Worm (Caenorhabditis elegans): ENCODE data around the gene Y47D3A.34.

Gene Y47D3A.34

ce11 chrIII:11234742-11235141 lies at the start of gene Y47D3A.34:
Y47D3A.34 (minus strand) TSS chrIII:11234861.
- TF ChIP-seq tbx-2 (tag; optimal IDR thresholded peaks at IDR 0.05) (no peak), efl-1 (optimal IDR thresholded peaks at IDR 0.05) (no peak), efl-1 (GFP tag; optimal IDR thresholded peaks at IDR 0.05 in 1 of 2) (peak in 1 of 2 experiments; percentile 78), unc-98 (GFP tag; IDR thresholded peaks at IDR 0.05) (no peak), grh-1 (GFP tag; IDR thresholded peaks at IDR 0.05) (no peak), C04F5.9 (tag; optimal IDR thresholded peaks at IDR 0.05) (no peak), egl-13 (tag; optimal IDR thresholded peaks at IDR 0.05) (no peak), sox-4 (tag; optimal IDR thresholded peaks at IDR 0.05) (no peak), fkh-10 (GFP tag; optimal IDR thresholded peaks at IDR 0.05) (peak; percentile 47), dpl-1 (GFP tag; optimal IDR thresholded peaks at IDR 0.05) (no peak), elt-3 (tag; optimal IDR thresholded peaks at IDR 0.05) (no peak), unc-30 (tag; optimal IDR thresholded peaks at IDR 0.05) (no peak)

ce11 chrIII:11283648-11284047 lies 49.0 kb upstream of the Y47D3A.34 start:
- TF ChIP-seq aha-1 (tag; optimal IDR thresholded peaks at IDR 0.05) = no peak
- TF ChIP-seq lin-15B (tag; optimal IDR thresholded peaks at IDR 0.05) = no peak
- TF ChIP-seq ets-5 (GFP tag; IDR thresholded peaks at IDR 0.05) = no peak
- TF ChIP-seq nhr-11 (tag; optimal IDR thresholded peaks at IDR 0.05) = no peak
- TF ChIP-seq nhr-84 (tag; optimal IDR thresholded peaks at IDR 0.05) = no peak
- TF ChIP-seq egl-27 (tag; optimal IDR thresholded peaks at IDR 0.05) = no peak
- no peak for TF ChIP-seq lin-39 (tag; optimal IDR thresholded peaks at IDR 0.05)
- peak; percentile 49 to 58 for TF ChIP-seq efl-1 (optimal IDR thresholded peaks at IDR 0.05)
- peak; percentile 46 to 95 for TF ChIP-seq efl-1 (GFP tag; optimal IDR thresholded peaks at IDR 0.05 in 1 of 2)
- TF ChIP-seq nhr-20 (tag; optimal IDR thresholded peaks at IDR 0.05) = no peak
- peak in 1 of 3 experiments; percentile 54 for TF ChIP-seq dpl-1 (GFP tag; optimal IDR thresholded peaks at IDR 0.05)
- TF ChIP-seq lin-35 (GFP tag; optimal IDR thresholded peaks at IDR 0.05) = peak in 1 of 2 experiments; percentile 39
- TF ChIP-seq ama-1 (optimal IDR thresholded peaks at IDR 0.05) = no peak

ce11 chrIII:11279954-11280353 lies 45.3 kb upstream of the Y47D3A.34 start:
- no peak for TF ChIP-seq lin-13 (GFP tag; optimal IDR thresholded peaks at IDR 0.05)
- no peak for TF ChIP-seq fos-1 (tag; optimal IDR thresholded peaks at IDR 0.05)
- no peak for TF ChIP-seq skn-1 (tag; optimal IDR thresholded peaks at IDR 0.05)
- no peak for TF ChIP-seq mef-2 (tag; optimal IDR thresholded peaks at IDR 0.05)
- no peak for TF ChIP-seq nhr-19 (GFP tag; conservative IDR thresholded peaks at IDR 0.05)
- TF ChIP-seq zag-1 (tag; optimal IDR thresholded peaks at IDR 0.05) = no peak
- no peak for TF ChIP-seq rnt-1 (tag; optimal IDR thresholded peaks at IDR 0.05)
- no peak for TF ChIP-seq F16B12.6 (tag; optimal IDR thresholded peaks at IDR 0.05)
- no peak for TF ChIP-seq nhr-84 (tag; optimal IDR thresholded peaks at IDR 0.05)
- TF ChIP-seq lin-39 (tag; optimal IDR thresholded peaks at IDR 0.05) = no peak
- no peak for TF ChIP-seq nhr-71 (tag; optimal IDR thresholded peaks at IDR 0.05)
- TF ChIP-seq nhr-77 (tag; optimal IDR thresholded peaks at IDR 0.05) = no peak
- no peak for TF ChIP-seq lir-3 (tag; optimal IDR thresholded peaks at IDR 0.05; ENCODE audit: poor library complexity)

- TF ChIP-seq efl-1 (optimal IDR thresholded peaks at IDR 0.05) (no peak), efl-1 (GFP tag; optimal IDR thresholded peaks at IDR 0.05 in 1 of 2) (peak in 1 of 2 experiments; percentile 21), tbx-2 (tag; optimal IDR thresholded peaks at IDR 0.05) (no peak)
Observed at ce11 chrIII:11278817-11279216, 44.2 kb upstream of the Y47D3A.34 start, which contains the start of gene Y47D3A.21. Y47D3A.21 (minus strand) TSS chrIII:11278917.

- no peak for TF ChIP-seq mdl-1 (tag; optimal IDR thresholded peaks at IDR 0.05)
- no peak for TF ChIP-seq efl-1 (optimal IDR thresholded peaks at IDR 0.05)
- TF ChIP-seq efl-1 (GFP tag; optimal IDR thresholded peaks at IDR 0.05 in 1 of 2) = peak in 1 of 2 experiments; percentile 24
- no peak for TF ChIP-seq hlh-17 (GFP tag; optimal IDR thresholded peaks at IDR 0.05; ENCODE audit: borderline replicate concordance)
- no peak for TF ChIP-seq zip-4 (GFP tag; optimal IDR thresholded peaks at IDR 0.05)
- TF ChIP-seq ztf-11 (tag; optimal IDR thresholded peaks at IDR 0.05) = no peak
- TF ChIP-seq pag-3 (tag; optimal IDR thresholded peaks at IDR 0.05; ENCODE audit: borderline replicate concordance, insufficient read depth) = no peak
Observed at ce11 chrIII:11274590-11275116, 40.0 kb upstream of the Y47D3A.34 start, which contains the start of gene Y47D3A.20. Y47D3A.20 (plus strand) TSS chrIII:11275066.
